Worm (Caenorhabditis elegans) whole organism, L4 larva: Measurements from ENCODE around the gene Y38E10A.34.
A peak's percentile ranks its signal among the peaks of the same experiment; 100 is the strongest.

ENCODE experiments used
- F44E2.7 ChIP-seq: fragments of 200-800 bp; sonication (Bioruptor generic); IDR thresholded peaks from 2 replicates; pipeline ENCODE4 v2.1.2; 2022; ENCODE audit warnings: missing genetic modification characterization, missing compliant biosample characterization
- F49E8.2 ChIP-seq: sonication (generic microtip); optimal IDR thresholded peaks from 2 replicates; lab custom pipeline; 2016; ENCODE audit warnings: missing compliant biosample characterization, mild to moderate bottlenecking, missing genetic modification characterization, borderline replicate concordance
- R02D3.7 ChIP-seq: fragments of 150-350 bp; sonication (generic microtip); optimal IDR thresholded peaks from 3 replicates; lab custom pipeline; 2014; ENCODE audit warnings: missing biosample characterization, missing genetic modification characterization
- T20F7.1 ChIP-seq: fragments of 200-800 bp; sonication (Bioruptor generic); optimal IDR thresholded peaks from 2 replicates; lab custom pipeline; 2018; ENCODE audit warnings: mild to moderate bottlenecking, missing genetic modification characterization, missing compliant biosample characterization
- Y48G9A.11 ChIP-seq: fragments of 200-800 bp; sonication (Bioruptor generic); IDR thresholded peaks from 2 replicates; pipeline ENCODE4 v1.3.6; 2022; ENCODE audit warnings: missing genetic modification reagents, missing genetic modification characterization, missing compliant biosample characterization
- ZK546.5 ChIP-seq, 2 experiments: sonication (generic microtip); optimal IDR thresholded peaks; 2 replicates each; lab custom pipeline; 2017; ENCODE audit warnings: missing biosample characterization in 2 of 2, missing genetic modification characterization in 2 of 2
- aha-1 ChIP-seq: fragments of 150-350 bp; peaks from one replicate; lab custom pipeline; 2014; ENCODE audit warnings: missing biosample characterization, missing genetic modification characterization
- aly-2 ChIP-seq: sonication (generic microtip); optimal IDR thresholded peaks from 2 replicates; lab custom pipeline; 2018; ENCODE audit warnings: missing biosample characterization, missing genetic modification characterization
- ctbp-1 ChIP-seq: fragments of 200-800 bp; sonication (Bioruptor generic); IDR thresholded peaks from 2 replicates; pipeline ENCODE4 v1.3.6; 2022; ENCODE audit warnings: missing genetic modification reagents, missing genetic modification characterization, missing compliant biosample characterization
- dpl-1 ChIP-seq: fragments of 150-350 bp; optimal IDR thresholded peaks from 2 replicates; lab custom pipeline; 2014; ENCODE audit warnings: missing biosample characterization, missing genetic modification reagents, missing genetic modification characterization
- dve-1 ChIP-seq: sonication (generic microtip); optimal IDR thresholded peaks from 2 replicates; lab custom pipeline; 2017; ENCODE audit warnings: antibody characterized with exemption, mild to moderate bottlenecking, missing genetic modification characterization, missing compliant biosample characterization; ENCODE audit not compliant: insufficient read depth
- egl-43 ChIP-seq: fragments of 200-800 bp; sonication (Bioruptor generic); IDR thresholded peaks from 2 replicates; pipeline ENCODE4 v1.3.6; 2022; ENCODE audit warnings: missing genetic modification reagents, missing genetic modification characterization, missing compliant biosample characterization
- hlh-11 ChIP-seq: fragments of 200-800 bp; sonication (Bioruptor generic); optimal IDR thresholded peaks from 2 replicates; lab custom pipeline; 2018; ENCODE audit warnings: mild to moderate bottlenecking, missing genetic modification characterization, missing compliant biosample characterization
- hlh-30 ChIP-seq: sonication (generic microtip); optimal IDR thresholded peaks from 2 replicates; lab custom pipeline; 2017; ENCODE audit warnings: antibody characterized with exemption, mild to moderate bottlenecking, missing genetic modification characterization, missing compliant biosample characterization; ENCODE audit not compliant: insufficient read depth
- hmg-1.1 ChIP-seq: fragments of 200-800 bp; sonication (Bioruptor generic); IDR thresholded peaks from 2 replicates; pipeline ENCODE4 v1.3.6; 2022; ENCODE audit warnings: missing genetic modification reagents, missing genetic modification characterization, missing compliant biosample characterization
- jun-1 ChIP-seq: fragments of 150-350 bp; optimal IDR thresholded peaks from 2 replicates; lab custom pipeline; 2014; ENCODE audit warnings: missing biosample characterization, missing genetic modification reagents, missing genetic modification characterization
- lin-29 ChIP-seq: fragments of 200-800 bp; sonication (Bioruptor generic); IDR thresholded peaks from 2 replicates; pipeline ENCODE4 v1.3.6; 2022; ENCODE audit warnings: missing genetic modification reagents, missing genetic modification characterization, missing compliant biosample characterization
- lin-38 ChIP-seq: fragments of 200-800 bp; sonication (Bioruptor generic); IDR thresholded peaks from 2 replicates; pipeline ENCODE4 v1.3.6; 2022; ENCODE audit warnings: missing genetic modification reagents, missing genetic modification characterization, missing compliant biosample characterization
- lir-3 ChIP-seq: sonication (generic microtip); optimal IDR thresholded peaks from 2 replicates; lab custom pipeline; 2016; ENCODE audit warnings: mild to moderate bottlenecking, missing genetic modification characterization, missing compliant biosample characterization
- lsy-2 ChIP-seq, 2 experiments: fragments of 150-350 bp in 1 of 2; sonication (generic microtip) in 1 of 2; optimal IDR thresholded peaks; 2 replicates each; lab custom pipeline; 2014 to 2017; ENCODE audit warnings: missing biosample characterization in 2 of 2, missing genetic modification characterization in 2 of 2
- mdl-1 ChIP-seq, 2 experiments: fragments of 150-350 bp in 1 of 2; sonication (generic microtip) in 1 of 2; optimal IDR thresholded peaks; 2 replicates each; lab custom pipeline; 2014 to 2017; ENCODE audit warnings: missing biosample characterization in 2 of 2, missing genetic modification characterization in 2 of 2
- mep-1 ChIP-seq: fragments of 150-350 bp; sonication (generic microtip); optimal IDR thresholded peaks from 3 replicates; lab custom pipeline; 2014; ENCODE audit warnings: missing biosample characterization, missing genetic modification characterization
- mes-2 ChIP-seq: sonication (generic microtip); optimal IDR thresholded peaks from 2 replicates; lab custom pipeline; 2016; ENCODE audit warnings: missing genotype, mild to moderate bottlenecking, missing genetic modification characterization, missing compliant biosample characterization; ENCODE audit not compliant: poor library complexity, severe bottlenecking
- nhr-102 ChIP-seq: sonication (generic microtip); optimal IDR thresholded peaks from 2 replicates; lab custom pipeline; 2016; ENCODE audit warnings: mild to moderate bottlenecking, missing genetic modification characterization, moderate library complexity, missing compliant biosample characterization
- nhr-11 ChIP-seq: fragments of 150-350 bp; optimal IDR thresholded peaks from 2 replicates; lab custom pipeline; 2014; ENCODE audit warnings: missing biosample characterization, missing genetic modification characterization
- nhr-111 ChIP-seq: fragments of 200-800 bp; sonication (Bioruptor generic); optimal IDR thresholded peaks from 2 replicates; lab custom pipeline; 2018; ENCODE audit warnings: mild to moderate bottlenecking, missing genetic modification characterization, missing compliant biosample characterization
- nhr-237 ChIP-seq: sonication (generic microtip); optimal IDR thresholded peaks from 2 replicates; lab custom pipeline; 2017; ENCODE audit warnings: missing biosample characterization, missing genetic modification characterization
- nhr-25 ChIP-seq: sonication (generic microtip); optimal IDR thresholded peaks from 2 replicates; lab custom pipeline; 2017; ENCODE audit warnings: missing genetic modification characterization, mild to moderate bottlenecking, missing compliant biosample characterization, antibody characterized with exemption, moderate library complexity, borderline replicate concordance; ENCODE audit not compliant: insufficient read depth
- nhr-76 ChIP-seq: fragments of 150-350 bp; optimal IDR thresholded peaks from 2 replicates; lab custom pipeline; 2014; ENCODE audit warnings: missing biosample characterization, missing genetic modification characterization
- pha-4 ChIP-seq, 2 experiments: fragments of 150-350 bp in 1 of 2; fragments of 200-800 bp in 1 of 2; sonication (Bioruptor generic) in 1 of 2; IDR thresholded peaks in 1 of 2; optimal IDR thresholded peaks in 1 of 2; 2 replicates each; pipeline versions ENCODE4 v1.3.6 to Lab custom; 2014 to 2022; ENCODE audit warnings: missing genetic modification characterization in 2 of 2, missing genetic modification reagents in 2 of 2, missing biosample characterization in 1 of 2, missing compliant biosample characterization in 1 of 2
- pqm-1 ChIP-seq: sonication (generic microtip); optimal IDR thresholded peaks from 2 replicates; lab custom pipeline; 2017; ENCODE audit warnings: missing biosample characterization, missing genetic modification characterization
- rbr-2 ChIP-seq: sonication (generic microtip); optimal IDR thresholded peaks from 2 replicates; lab custom pipeline; 2016; ENCODE audit warnings: missing genotype, missing genetic modification characterization, missing compliant biosample characterization
- spr-1 ChIP-seq: sonication (generic microtip); optimal IDR thresholded peaks from 2 replicates; lab custom pipeline; 2016; ENCODE audit warnings: mild to moderate bottlenecking, missing genetic modification characterization, missing compliant biosample characterization
- spr-3 ChIP-seq: fragments of 200-800 bp; sonication (Bioruptor generic); optimal IDR thresholded peaks from 2 replicates; lab custom pipeline; 2018; ENCODE audit warnings: mild to moderate bottlenecking, missing genetic modification characterization, missing compliant biosample characterization
- zag-1 ChIP-seq: fragments of 150-350 bp; optimal IDR thresholded peaks from 2 replicates; lab custom pipeline; 2014; ENCODE audit warnings: missing biosample characterization, missing genetic modification characterization
- zfp-2 ChIP-seq: sonication (generic microtip); optimal IDR thresholded peaks from 2 replicates; lab custom pipeline; 2016; ENCODE audit warnings: mild to moderate bottlenecking, missing genetic modification characterization, missing compliant biosample characterization
- zip-2 ChIP-seq: fragments of 150-350 bp; optimal IDR thresholded peaks from 2 replicates; lab custom pipeline; 2014; ENCODE audit warnings: missing biosample characterization, missing genetic modification characterization
- ztf-7 ChIP-seq: fragments of 150-350 bp; optimal IDR thresholded peaks from 2 replicates; lab custom pipeline; 2014; ENCODE audit warnings: missing biosample characterization, missing genetic modification characterization

Y38E10A.34 gene

ce11 chrII:12677975-12678866, 47.2 kb downstream of the Y38E10A.34 start (continued):
- no peak for TF ChIP-seq ZK546.5 (tag; optimal IDR thresholded peaks at IDR 0.05; lab: Kevin White, UChicago)
- peak; percentile 81 for TF ChIP-seq spr-1 (tag; lab: Kevin White, UChicago)
- TF ChIP-seq pqm-1 (tag; lab: Kevin White, UChicago), result no peak
- TF ChIP-seq spr-3 (GFP tag; lab: Kevin White, UChicago), result peak; percentile 85
- TF ChIP-seq hlh-11, result peak; percentile 49
- peak; percentile 86; the same call in 1 of the 2 replicates for TF ChIP-seq F44E2.7 (GFP tag; lab: Robert Waterston, UW)
- peak; percentile 97 for TF ChIP-seq lin-38
- TF ChIP-seq R02D3.7 (tag; lab: Kevin White, UChicago), result peak; percentile 16
- peak; percentile 78 for TF ChIP-seq nhr-111 (GFP tag; lab: Kevin White, UChicago)

DNA sequence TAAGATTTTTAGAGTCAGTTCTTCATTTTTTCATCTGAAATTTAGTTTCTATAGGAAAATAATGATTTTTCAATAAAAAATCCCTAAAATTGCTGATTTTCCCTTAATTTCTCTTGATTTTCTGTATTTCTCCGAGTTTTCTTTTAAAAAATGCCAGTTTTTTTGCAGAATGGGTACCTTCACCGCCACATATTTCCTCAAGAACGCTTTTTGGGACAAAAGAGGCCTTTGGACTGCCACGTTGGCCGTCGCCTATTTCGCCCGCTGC, 47.8 kb downstream of the Y38E10A.34 start, which contains the start of gene Y38E10A.24:
TSS of gene Y38E10A.24 (plus strand) at position 169 of the 268 bp plus-strand sequence.
- TF ChIP-seq zip-2 (no peak), lir-3 (no peak), zag-1 (tag; lab: Kevin White, UChicago) (no peak), nhr-237 (tag; lab: Kevin White, UChicago) (no peak), nhr-11 (no peak), lin-29 (GFP tag; lab: Robert Waterston, UW) (no peak), jun-1 (tag; lab: Kevin White, UChicago) (no peak), ctbp-1 (GFP tag; lab: Robert Waterston, UW) (no peak), mdl-1 (tag; optimal IDR thresholded peaks at IDR 0.05; lab: Kevin White, UChicago) (no peak)

DNA sequence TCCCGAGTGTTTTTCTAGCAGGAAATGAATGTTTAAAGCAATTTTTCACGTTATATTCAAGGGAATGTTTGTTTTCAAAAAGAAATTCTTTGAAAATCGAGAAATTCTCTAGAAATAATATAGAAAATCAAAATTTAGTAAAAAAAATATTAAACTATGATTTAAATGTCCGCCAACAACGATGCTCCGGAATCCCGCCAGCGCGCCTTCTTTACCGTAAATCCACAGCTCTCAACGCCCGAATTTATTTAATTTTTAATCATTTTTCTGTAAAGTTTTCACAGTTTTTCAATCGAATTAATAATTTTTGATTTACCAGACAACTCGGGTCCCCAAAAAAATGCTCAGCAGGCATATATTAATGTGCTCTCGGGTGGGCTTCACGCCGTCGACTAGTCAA, 48.6 kb downstream of the Y38E10A.34 start, which contains the start of the genes Y38E10A.33 and cox-10:
TSS of gene Y38E10A.33 (minus strand) at position 12 of the 400 bp plus-strand sequence.
TSS of gene cox-10 (plus strand) at position 320 of the 400 bp plus-strand sequence.
- peak; percentile 72 for TF ChIP-seq R02D3.7 (tag; lab: Kevin White, UChicago)
- peak; percentile 72 for TF ChIP-seq lin-38
- peak in 1 of 2 experiments; percentile 79 for TF ChIP-seq lsy-2 (tag; optimal IDR thresholded peaks at IDR 0.05; lab: Kevin White, UChicago)
- TF ChIP-seq pha-4 (GFP tag; IDR thresholded peaks at IDR 0.05; lab: Robert Waterston, UW), result no peak
- no peak for TF ChIP-seq pha-4 (tag; optimal IDR thresholded peaks at IDR 0.05; lab: Kevin White, UChicago)
- peak; percentile 36 for TF ChIP-seq rbr-2
- TF ChIP-seq dpl-1 (GFP tag; lab: Kevin White, UChicago), result peak; percentile 90
- TF ChIP-seq egl-43 (GFP tag; lab: Robert Waterston, UW), result no peak
- peak; percentile 45 for TF ChIP-seq dve-1 (tag; lab: Kevin White, UChicago)
- peak; percentile 28 for TF ChIP-seq mep-1 (tag; lab: Kevin White, UChicago)
- peak; percentile 9 for TF ChIP-seq ztf-7
- TF ChIP-seq mes-2 (tag; lab: Kevin White, UChicago), result peak; percentile 85
- no peak for TF ChIP-seq aly-2 (tag; lab: Kevin White, UChicago)
- TF ChIP-seq zfp-2 (tag; lab: Kevin White, UChicago), result no peak
- TF ChIP-seq aha-1 (tag; lab: Kevin White, UChicago), result peak; percentile 32
- TF ChIP-seq Y48G9A.11, result peak; percentile 99
- no peak for TF ChIP-seq F49E8.2 (tag; lab: Kevin White, UChicago)
- TF ChIP-seq hmg-1.1 (GFP tag; lab: Robert Waterston, UW), result 0 out of 2 replicates have a peak, but pooled peaks have one; percentile 38
- TF ChIP-seq nhr-25 (tag; lab: Kevin White, UChicago), result no peak
- no peak for TF ChIP-seq nhr-76
- peak; percentile 98 for TF ChIP-seq T20F7.1
- peak; percentile 8 for TF ChIP-seq hlh-30 (tag; lab: Kevin White, UChicago)
- TF ChIP-seq nhr-102, result peak; percentile 27
